Worm (Caenorhabditis elegans) whole organism, L3 larva: ENCODE measurements around the gene C17C3.1.
"Not testable (repeated sequence)": the region's sequence is repeated elsewhere in the genome, so short reads cannot be mapped to it uniquely, and the experiment has no call there.

Experiments used
- R02D3.7 ChIP-seq: fragments of 150-350 bp; optimal IDR thresholded peaks from 2 replicates; lab custom pipeline; 2014; ENCODE audit warnings: missing biosample characterization, missing genetic modification characterization
- ZK546.5 ChIP-seq: sonication (generic microtip); optimal IDR thresholded peaks from 2 replicates; lab custom pipeline; 2017; ENCODE audit warnings: missing biosample characterization, missing genetic modification characterization
- aly-2 ChIP-seq: fragments of 150-350 bp; optimal IDR thresholded peaks from 2 replicates; lab custom pipeline; 2014; ENCODE audit warnings: missing biosample characterization, missing genetic modification characterization
- ama-1 ChIP-seq: fragments of 150-350 bp; optimal IDR thresholded peaks from 2 replicates; lab custom pipeline; 2018
- ceh-16 ChIP-seq: sonication (generic microtip); optimal IDR thresholded peaks from 2 replicates; lab custom pipeline; 2017; ENCODE audit warnings: missing biosample characterization, missing genetic modification characterization
- ceh-28 ChIP-seq: fragments of 150-350 bp; optimal IDR thresholded peaks from 2 replicates; lab custom pipeline; 2014; ENCODE audit warnings: missing biosample characterization, missing genetic modification reagents, missing genetic modification characterization
- ceh-82 ChIP-seq: fragments of 150-350 bp; optimal IDR thresholded peaks from 2 replicates; lab custom pipeline; 2014; ENCODE audit warnings: missing biosample characterization, missing genetic modification characterization
- ceh-9 ChIP-seq: sonication (generic microtip); optimal IDR thresholded peaks from 2 replicates; lab custom pipeline; 2018; ENCODE audit warnings: missing biosample characterization, missing genetic modification characterization
- daf-12 ChIP-seq: fragments of 150-350 bp; optimal IDR thresholded peaks from 2 replicates; lab custom pipeline; 2014; ENCODE audit warnings: missing biosample characterization, missing genetic modification reagents, missing genetic modification characterization
- egl-27 ChIP-seq: sonication (generic microtip); optimal IDR thresholded peaks from 4 replicates; lab custom pipeline; 2017; ENCODE audit warnings: missing biosample characterization, missing genetic modification reagents, missing genetic modification characterization
- egl-5 ChIP-seq: fragments of 150-350 bp; optimal IDR thresholded peaks from 2 replicates; lab custom pipeline; 2017; ENCODE audit warnings: missing biosample characterization, missing genetic modification reagents, missing genetic modification characterization, inconsistent platforms
- elt-1 ChIP-seq: fragments of 150-350 bp; optimal IDR thresholded peaks from 2 replicates; lab custom pipeline; 2014; ENCODE audit warnings: missing biosample characterization, missing genetic modification characterization
- elt-2 ChIP-seq: sonication (generic microtip); optimal IDR thresholded peaks from 2 replicates; lab custom pipeline; 2016; ENCODE audit warnings: missing genetic modification reagents, mild to moderate bottlenecking, missing genetic modification characterization, missing compliant biosample characterization
- elt-3 ChIP-seq, 3 experiments: fragments of 150-350 bp in 1 of 3; sonication (generic microtip) in 2 of 3; optimal IDR thresholded peaks; 2 replicates in 2 of 3; 4 replicates in 1 of 3; lab custom pipeline; 2014 to 2017; ENCODE audit warnings: missing biosample characterization in 3 of 3, missing genetic modification characterization in 3 of 3
- eor-1 ChIP-seq, 2 experiments: fragments of 150-350 bp; optimal IDR thresholded peaks; 2 replicates each; lab custom pipeline; 2014 to 2018; ENCODE audit warnings: missing biosample characterization in 2 of 2, missing genetic modification characterization in 2 of 2
- fkh-10 ChIP-seq: sonication (generic microtip); optimal IDR thresholded peaks from 2 replicates; lab custom pipeline; 2017; ENCODE audit warnings: missing biosample characterization, missing genetic modification reagents, missing genetic modification characterization
- fkh-2 ChIP-seq: fragments of 150-350 bp; optimal IDR thresholded peaks from 2 replicates; lab custom pipeline; 2014; ENCODE audit warnings: missing biosample characterization, missing genetic modification reagents, missing genetic modification characterization
- fos-1 ChIP-seq: fragments of 150-350 bp; optimal IDR thresholded peaks from 2 replicates; lab custom pipeline; 2014; ENCODE audit warnings: missing biosample characterization, missing genetic modification characterization
- hmg-11 ChIP-seq: sonication (generic microtip); optimal IDR thresholded peaks from 2 replicates; lab custom pipeline; 2016; ENCODE audit warnings: missing genetic modification characterization, missing compliant biosample characterization
- jun-1 ChIP-seq: fragments of 150-350 bp; optimal IDR thresholded peaks from 2 replicates; lab custom pipeline; 2014; ENCODE audit warnings: missing biosample characterization, missing genetic modification reagents, missing genetic modification characterization
- lin-15B ChIP-seq: fragments of 150-350 bp; optimal IDR thresholded peaks from 2 replicates; lab custom pipeline; 2014; ENCODE audit warnings: missing biosample characterization, missing genetic modification characterization
- lin-39 ChIP-seq: fragments of 150-350 bp; optimal IDR thresholded peaks from 2 replicates; lab custom pipeline; 2018; ENCODE audit warnings: missing biosample characterization, missing genetic modification reagents, missing genetic modification characterization
- lsy-12 ChIP-seq: sonication (generic microtip); optimal IDR thresholded peaks from 2 replicates; lab custom pipeline; 2016; ENCODE audit warnings: mild to moderate bottlenecking, missing genetic modification characterization, missing compliant biosample characterization
- mdl-1 ChIP-seq: fragments of 150-350 bp; optimal IDR thresholded peaks from 2 replicates; lab custom pipeline; 2014; ENCODE audit warnings: missing biosample characterization, missing genetic modification characterization
- mml-1 ChIP-seq: fragments of 150-350 bp; sonication (generic microtip); optimal IDR thresholded peaks from 3 replicates; lab custom pipeline; 2014; ENCODE audit warnings: missing biosample characterization, missing genetic modification characterization
- nhr-11 ChIP-seq: fragments of 150-350 bp; optimal IDR thresholded peaks from 2 replicates; lab custom pipeline; 2014; ENCODE audit warnings: missing biosample characterization, missing genetic modification characterization
- nhr-12 ChIP-seq: fragments of 150-350 bp; optimal IDR thresholded peaks from 2 replicates; lab custom pipeline; 2014; ENCODE audit warnings: missing biosample characterization, missing genetic modification characterization
- nhr-23 ChIP-seq: fragments of 150-350 bp; optimal IDR thresholded peaks from 2 replicates; lab custom pipeline; 2014; ENCODE audit warnings: missing biosample characterization, missing genetic modification reagents, missing genetic modification characterization
- nhr-237 ChIP-seq: fragments of 150-350 bp; optimal IDR thresholded peaks from 2 replicates; lab custom pipeline; 2014; ENCODE audit warnings: missing biosample characterization, missing genetic modification characterization
- nhr-25 ChIP-seq: sonication (generic microtip); optimal IDR thresholded peaks from 2 replicates; lab custom pipeline; 2017; ENCODE audit warnings: missing biosample characterization, missing genetic modification characterization
- nhr-28 ChIP-seq: fragments of 150-350 bp; optimal IDR thresholded peaks from 2 replicates; lab custom pipeline; 2014; ENCODE audit warnings: missing biosample characterization, missing genetic modification characterization
- nhr-43 ChIP-seq: sonication (generic microtip); optimal IDR thresholded peaks from 2 replicates; lab custom pipeline; 2016; ENCODE audit warnings: mild to moderate bottlenecking, missing genetic modification characterization, missing compliant biosample characterization; ENCODE audit not compliant: poor library complexity, severe bottlenecking
- nhr-67 ChIP-seq: fragments of 150-350 bp; optimal IDR thresholded peaks from 2 replicates; lab custom pipeline; 2014; ENCODE audit warnings: missing biosample characterization, missing genetic modification characterization
- nhr-76 ChIP-seq: fragments of 150-350 bp; sonication (generic microtip); optimal IDR thresholded peaks from 5 replicates; lab custom pipeline; 2014; ENCODE audit warnings: missing biosample characterization, missing genetic modification characterization
- nhr-77 ChIP-seq: fragments of 150-350 bp; optimal IDR thresholded peaks from 2 replicates; lab custom pipeline; 2014; ENCODE audit warnings: missing biosample characterization, missing genetic modification characterization
- pha-4 ChIP-seq: fragments of 150-350 bp; optimal IDR thresholded peaks from 2 replicates; lab custom pipeline; 2014; ENCODE audit warnings: missing biosample characterization, missing genetic modification reagents, missing genetic modification characterization
- pqm-1 ChIP-seq: fragments of 150-350 bp; optimal IDR thresholded peaks from 2 replicates; lab custom pipeline; 2017; ENCODE audit warnings: missing biosample characterization, missing genetic modification characterization, inconsistent platforms
- sea-2 ChIP-seq: fragments of 150-350 bp; sonication (generic microtip); optimal IDR thresholded peaks from 4 replicates; lab custom pipeline; 2014; ENCODE audit warnings: missing biosample characterization, missing genetic modification reagents, missing genetic modification characterization
- skn-1 ChIP-seq: fragments of 150-350 bp; optimal IDR thresholded peaks from 2 replicates; lab custom pipeline; 2014; ENCODE audit warnings: missing biosample characterization, missing genetic modification characterization
- snpc-4 ChIP-seq: fragments of 150-350 bp; optimal IDR thresholded peaks from 2 replicates; lab custom pipeline; 2014; ENCODE audit warnings: missing biosample characterization, missing genetic modification characterization
- tbx-2 ChIP-seq: sonication (generic microtip); optimal IDR thresholded peaks from 2 replicates; lab custom pipeline; 2016; ENCODE audit warnings: mild to moderate bottlenecking, missing genetic modification characterization, missing compliant biosample characterization
- unc-39 ChIP-seq: sonication (generic microtip); optimal IDR thresholded peaks from 4 replicates; lab custom pipeline; 2017; ENCODE audit warnings: missing biosample characterization, missing genetic modification characterization
- unc-62 ChIP-seq: fragments of 150-350 bp; sonication (generic microtip); optimal IDR thresholded peaks from 4 replicates; lab custom pipeline; 2014; ENCODE audit warnings: missing biosample characterization, missing genetic modification reagents, missing genetic modification characterization
- zag-1 ChIP-seq: fragments of 150-350 bp; optimal IDR thresholded peaks from 2 replicates; lab custom pipeline; 2014; ENCODE audit warnings: missing biosample characterization, missing genetic modification characterization
- ztf-11 ChIP-seq: fragments of 150-350 bp; optimal IDR thresholded peaks from 2 replicates; lab custom pipeline; 2014; ENCODE audit warnings: missing biosample characterization, missing genetic modification characterization
- ztf-4 ChIP-seq: fragments of 150-350 bp; optimal IDR thresholded peaks from 2 replicates; lab custom pipeline; 2014; ENCODE audit warnings: missing biosample characterization, missing genetic modification characterization

Gene C17C3.1

DNA sequence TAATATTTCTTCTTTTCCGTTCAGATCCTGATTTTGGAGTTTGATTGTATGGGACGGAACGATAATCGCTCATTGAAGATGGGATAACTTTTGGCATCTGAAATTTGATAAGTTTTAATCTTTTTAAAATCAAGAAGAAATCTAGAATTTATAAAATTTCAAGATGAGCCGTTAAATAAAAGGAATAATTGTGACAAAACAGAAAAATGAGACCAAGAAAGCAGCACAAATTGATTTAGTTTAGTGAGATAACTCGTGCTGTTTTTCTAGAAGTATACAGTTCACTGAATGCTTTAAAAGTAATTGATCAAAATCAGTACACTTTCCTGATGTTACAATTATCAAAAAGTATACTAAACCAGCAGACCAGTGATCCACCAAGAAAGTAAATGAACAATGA, 30.3 kb upstream of the C17C3.1 start, which contains the start of gene hlh-27:
TSS of gene hlh-27 (minus strand) at position 101 of the 400 bp plus-strand sequence.
- not testable (repeated sequence) for TF ChIP-seq ztf-11 (tag; lab: Kevin White, UChicago); pha-4 (tag; lab: Kevin White, UChicago); fkh-2

DNA sequence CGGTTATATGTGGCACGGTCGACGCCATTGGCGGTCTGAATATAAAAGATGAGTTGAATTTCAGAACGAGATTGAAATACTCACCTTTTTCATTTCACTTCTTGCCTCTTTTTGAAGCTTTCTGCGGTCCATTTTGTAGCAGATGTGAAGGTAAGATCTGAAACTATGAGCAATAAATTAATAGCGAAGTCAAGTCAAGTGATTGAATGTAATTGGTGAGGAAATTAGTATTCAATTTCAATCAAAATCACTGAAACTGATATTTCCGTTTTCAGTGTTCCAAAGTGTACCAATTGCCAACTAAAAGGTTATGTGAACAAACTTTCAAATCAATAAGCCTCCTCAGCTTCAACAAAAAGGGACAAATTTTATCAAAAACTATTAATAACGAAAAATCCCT, 28.7 kb upstream of the C17C3.1 start, which contains the start of gene C17C3.24:
TSS of gene C17C3.24 (minus strand) at position 101 of the 400 bp plus-strand sequence.
- no peak for TF ChIP-seq fkh-10 (GFP tag; lab: Kevin White, UChicago)
- no peak for TF ChIP-seq snpc-4 (tag; lab: Kevin White, UChicago)
- TF ChIP-seq unc-62 (GFP tag; lab: Kevin White, UChicago): no peak
- no peak for TF ChIP-seq daf-12 (tag; lab: Kevin White, UChicago)
- TF ChIP-seq egl-27 (tag; lab: Kevin White, UChicago): no peak
- TF ChIP-seq nhr-23 (tag; lab: Kevin White, UChicago): no peak
- no peak for TF ChIP-seq lsy-12 (tag; lab: Kevin White, UChicago)
- no peak for TF ChIP-seq unc-39
- TF ChIP-seq jun-1 (tag; lab: Kevin White, UChicago): no peak

DNA sequence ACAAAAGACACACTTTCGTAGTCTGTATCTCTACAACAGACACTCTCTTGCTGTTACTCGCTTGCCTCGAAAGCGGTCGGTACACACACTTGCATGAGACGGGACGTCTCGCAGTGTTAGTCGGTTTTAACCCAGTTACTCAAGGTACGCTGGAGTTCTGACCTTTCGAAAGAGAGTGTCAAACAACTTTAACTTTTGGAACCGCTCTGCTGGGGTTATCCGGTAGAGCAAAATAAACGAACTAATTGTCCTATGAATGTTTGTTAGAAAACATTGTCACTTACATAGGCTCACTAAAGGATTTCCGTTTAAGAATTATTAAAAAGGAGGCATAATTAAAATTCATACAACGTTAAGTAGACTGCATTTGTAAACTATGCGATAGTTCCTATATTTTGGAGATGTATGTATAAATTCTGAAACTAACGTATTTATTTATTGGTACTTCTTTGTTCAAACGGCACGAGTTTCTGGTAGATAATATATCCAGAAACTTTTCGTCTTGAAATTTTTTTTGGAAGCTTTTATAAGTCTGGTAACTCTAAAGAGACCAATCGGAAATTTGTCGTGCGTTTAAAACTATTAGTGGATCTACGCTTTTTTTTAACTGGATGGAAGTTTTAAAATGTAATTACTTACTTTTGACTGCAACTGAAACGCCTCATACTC, 26.8 kb upstream of the C17C3.1 start:
- peak; percentile 76 for TF ChIP-seq nhr-28
- TF ChIP-seq elt-3 (tag; optimal IDR thresholded peaks at IDR 0.05; lab: Kevin White, UChicago): peak in 2 of 3 experiments; percentile 77 to 92
- TF ChIP-seq elt-2 (tag; lab: Kevin White, UChicago): peak; percentile 97
- TF ChIP-seq skn-1: peak; percentile 95
- TF ChIP-seq nhr-76: peak; percentile 52
- TF ChIP-seq nhr-11 (tag; lab: Kevin White, UChicago): peak; percentile 95
- peak; percentile 97 for TF ChIP-seq tbx-2 (tag; lab: Kevin White, UChicago)
- peak; percentile 91 for TF ChIP-seq ztf-4 (tag; lab: Kevin White, UChicago)
- peak; percentile 67 for TF ChIP-seq daf-12 (tag; lab: Kevin White, UChicago)
- peak; percentile 54 for TF ChIP-seq elt-1 (tag; lab: Kevin White, UChicago)
- TF ChIP-seq fkh-10 (GFP tag; lab: Kevin White, UChicago): peak; percentile 99
- peak; percentile 53 for TF ChIP-seq nhr-67
- TF ChIP-seq nhr-237 (tag; lab: Kevin White, UChicago): peak; percentile 57
- no peak for TF ChIP-seq sea-2 (GFP tag; lab: Kevin White, UChicago)
- TF ChIP-seq nhr-43 (tag; lab: Kevin White, UChicago): peak; percentile 95
- peak; percentile 35 for TF ChIP-seq unc-39
- peak; percentile 88 for TF ChIP-seq aly-2 (tag; lab: Kevin White, UChicago)
- TF ChIP-seq unc-62 (GFP tag; lab: Kevin White, UChicago): peak; percentile 81
- no peak for TF ChIP-seq ceh-9 (tag; lab: Kevin White, UChicago)
- peak; percentile 99 for TF ChIP-seq nhr-25 (tag; lab: Kevin White, UChicago)
- TF ChIP-seq eor-1 (tag; optimal IDR thresholded peaks at IDR 0.05; lab: Kevin White, UChicago): peak in 1 of 2 experiments; percentile 71
- TF ChIP-seq pha-4 (tag; lab: Kevin White, UChicago): peak; percentile 99
- TF ChIP-seq mml-1 (tag; lab: Kevin White, UChicago): no peak
- peak; percentile 90 for TF ChIP-seq fos-1 (tag; lab: Kevin White, UChicago)
- TF ChIP-seq nhr-23 (tag; lab: Kevin White, UChicago): peak; percentile 99
- peak; percentile 100 for TF ChIP-seq ama-1 (lab: Kevin White, UChicago)
- TF ChIP-seq lsy-12 (tag; lab: Kevin White, UChicago): peak; percentile 98
- peak; percentile 98 for TF ChIP-seq hmg-11 (tag; lab: Kevin White, UChicago)
- peak; percentile 44 for TF ChIP-seq ZK546.5
- TF ChIP-seq snpc-4 (tag; lab: Kevin White, UChicago): peak; percentile 100
- TF ChIP-seq ceh-28 (tag; lab: Kevin White, UChicago): peak; percentile 94
- peak; percentile 80 for TF ChIP-seq ceh-16 (tag; lab: Kevin White, UChicago)
- TF ChIP-seq lin-39: peak; percentile 97
- TF ChIP-seq mdl-1 (tag; lab: Kevin White, UChicago): peak; percentile 29
- no peak for TF ChIP-seq nhr-12
- TF ChIP-seq pqm-1 (tag; lab: Kevin White, UChicago): peak; percentile 94
- peak; percentile 96 for TF ChIP-seq egl-5 (tag; lab: Kevin White, UChicago)
- peak; percentile 85 for TF ChIP-seq lin-15B (tag; lab: Kevin White, UChicago)
- peak; percentile 93 for TF ChIP-seq zag-1 (tag; lab: Kevin White, UChicago)
- peak; percentile 95 for TF ChIP-seq fkh-2
- peak; percentile 95 for TF ChIP-seq ceh-82 (tag; lab: Kevin White, UChicago)
- peak; percentile 61 for TF ChIP-seq ztf-11 (tag; lab: Kevin White, UChicago)
- peak; percentile 98 for TF ChIP-seq jun-1 (tag; lab: Kevin White, UChicago)
- peak; percentile 90 for TF ChIP-seq R02D3.7 (tag; lab: Kevin White, UChicago)
- TF ChIP-seq nhr-77 (tag; lab: Kevin White, UChicago): peak; percentile 93
- peak; percentile 71 for TF ChIP-seq egl-27 (tag; lab: Kevin White, UChicago)
